Worm (Caenorhabditis elegans): ENCODE measurements around the gene T24A6.17.

The T24A6.17 gene

ce11 chrV:3588223-3588622 lies 24.0 kb upstream of the T24A6.17 start (continued):
- TF ChIP-seq Y105C5A.15 (GFP tag; IDR thresholded peaks at IDR 0.05) (0 out of 2 replicates have a peak, but pooled peaks have one; percentile 18), aly-2 (tag; optimal IDR thresholded peaks at IDR 0.05) (no peak), saeg-2 (GFP tag; IDR thresholded peaks at IDR 0.05) (no peak), fkh-10 (GFP tag; optimal IDR thresholded peaks at IDR 0.05) (no peak), D1046.2 (GFP tag; IDR thresholded peaks at IDR 0.05) (0 out of 2 replicates have a peak, but pooled peaks have one; percentile 42), Y5F2A.4 (GFP tag; optimal IDR thresholded peaks at IDR 0.05) (no peak), zip-11 (GFP tag; IDR thresholded peaks at IDR 0.05) (no peak), zag-1 (tag; optimal IDR thresholded peaks at IDR 0.05) (no peak), ztf-11 (tag; optimal IDR thresholded peaks at IDR 0.05) (no peak), unc-62 (GFP tag; optimal IDR thresholded peaks at IDR 0.05 in 1 of 2) (no peak), unc-62 (tag; optimal IDR thresholded peaks at IDR 0.05) (no peak), Y48G9A.11 (GFP tag; IDR thresholded peaks at IDR 0.05) (peak; percentile 70), aha-1 (tag) (no peak), gei-8 (GFP tag; optimal IDR thresholded peaks at IDR 0.05) (no peak), attf-4 (tag; optimal IDR thresholded peaks at IDR 0.05) (no peak), nhr-6 (tag; optimal IDR thresholded peaks at IDR 0.05) (no peak), nhr-76 (tag; optimal IDR thresholded peaks at IDR 0.05) (no peak), snpc-4 (tag; optimal IDR thresholded peaks at IDR 0.05) (no peak), madf-9 (GFP tag; conservative IDR thresholded peaks at IDR 0.05) (no peak), duxl-1 (tag; optimal IDR thresholded peaks at IDR 0.05; ENCODE audit: poor library complexity) (no peak), spr-1 (tag; optimal IDR thresholded peaks at IDR 0.05) (no peak), skn-1 (tag; optimal IDR thresholded peaks at IDR 0.05) (no peak), pqm-1 (tag; optimal IDR thresholded peaks at IDR 0.05) (no peak), ceh-44 (GFP tag; IDR thresholded peaks at IDR 0.05) (0 out of 2 replicates have a peak, but pooled peaks have one; percentile 7), arid-1 (GFP tag; conservative IDR thresholded peaks at IDR 0.05) (0 out of 2 replicates have a peak, but pooled peaks have one; percentile 36), zfp-3 (GFP tag; conservative IDR thresholded peaks at IDR 0.05) (no peak), nhr-25 (tag; optimal IDR thresholded peaks at IDR 0.05; ENCODE audit: borderline replicate concordance, insufficient read depth) (no peak), lin-29 (GFP tag; IDR thresholded peaks at IDR 0.05) (no peak), lin-13 (GFP tag; optimal IDR thresholded peaks at IDR 0.05) (peak; percentile 42), nhr-10 (tag; optimal IDR thresholded peaks at IDR 0.05) (no peak), egl-43 (GFP tag; IDR thresholded peaks at IDR 0.05) (peak; percentile 81), fos-1 (tag; optimal IDR thresholded peaks at IDR 0.05) (no peak), ZK546.5 (tag; optimal IDR thresholded peaks at IDR 0.05) (no peak), dve-1 (tag; optimal IDR thresholded peaks at IDR 0.05; ENCODE audit: insufficient read depth) (no peak), daf-16 (GFP tag; optimal IDR thresholded peaks at IDR 0.05) (peak in 1 of 2 experiments; percentile 17), daf-16 (tag; optimal IDR thresholded peaks at IDR 0.05) (peak; percentile 45), daf-19 (GFP tag; conservative IDR thresholded peaks at IDR 0.05) (no peak), F44E2.7 (GFP tag; IDR thresholded peaks at IDR 0.05) (no peak), mes-2 (tag; optimal IDR thresholded peaks at IDR 0.05; ENCODE audit: poor library complexity, severe bottlenecking) (peak; percentile 35), nhr-42 (GFP tag; IDR thresholded peaks at IDR 0.05) (0 out of 2 replicates have a peak, but pooled peaks have one; percentile 24), sdz-12 (GFP tag; optimal IDR thresholded peaks at IDR 0.05) (no peak)

- TF ChIP-seq rbr-2 (tag; optimal IDR thresholded peaks at IDR 0.05) (no peak), hlh-30 (tag; optimal IDR thresholded peaks at IDR 0.05; ENCODE audit: insufficient read depth) (no peak), aha-1 (tag) (peak; percentile 75), zfp-3 (GFP tag; conservative IDR thresholded peaks at IDR 0.05) (no peak), mdt-29 (GFP tag; IDR thresholded peaks at IDR 0.05) (no peak), Y75B8A.6 (GFP tag; IDR thresholded peaks at IDR 0.05) (no peak), dve-1 (tag; optimal IDR thresholded peaks at IDR 0.05; ENCODE audit: insufficient read depth) (peak; percentile 23), pha-4 (GFP tag; IDR thresholded peaks at IDR 0.05) (0 out of 2 replicates have a peak, but pooled peaks have one; percentile 22), pha-4 (tag; optimal IDR thresholded peaks at IDR 0.05) (no peak), nhr-111 (GFP tag; optimal IDR thresholded peaks at IDR 0.05) (no peak), lin-29 (GFP tag; IDR thresholded peaks at IDR 0.05) (no peak), duxl-1 (tag; optimal IDR thresholded peaks at IDR 0.05; ENCODE audit: poor library complexity) (no peak), tag-97 (GFP tag; IDR thresholded peaks at IDR 0.05) (no peak), zip-11 (GFP tag; IDR thresholded peaks at IDR 0.05) (no peak), D1046.2 (GFP tag; IDR thresholded peaks at IDR 0.05) (no peak), F37D6.2 (tag; optimal IDR thresholded peaks at IDR 0.05) (no peak), ztf-7 (tag; optimal IDR thresholded peaks at IDR 0.05) (no peak), dpl-1 (GFP tag; optimal IDR thresholded peaks at IDR 0.05) (peak; percentile 27), Y5F2A.4 (GFP tag; optimal IDR thresholded peaks at IDR 0.05) (no peak), ceh-20 (GFP tag; IDR thresholded peaks at IDR 0.05) (no peak)
These were observed 23.4 kb upstream of the T24A6.17 start for ce11 chrV:3587633-3588032.
